Worm (Caenorhabditis elegans) whole organism, late embryonic: ENCODE results near the gene ZK550.2.

Experiments used
- F13H6.1 ChIP-seq: sonication (generic microtip); optimal IDR thresholded peaks from 2 replicates; lab custom pipeline; 2016; ENCODE audit warnings: missing genetic modification characterization, missing compliant biosample characterization
- T23F11.4 ChIP-seq: fragments of 200-800 bp; sonication (Bioruptor generic); optimal IDR thresholded peaks from 2 replicates; lab custom pipeline; 2018; ENCODE audit warnings: mild to moderate bottlenecking, missing genetic modification characterization, missing compliant biosample characterization
- Y22D7AL.16 ChIP-seq: sonication (generic microtip); optimal IDR thresholded peaks from 2 replicates; lab custom pipeline; 2016; ENCODE audit warnings: missing genetic modification characterization, missing compliant biosample characterization
- ahr-1 ChIP-seq: sonication (generic microtip); optimal IDR thresholded peaks from 2 replicates; lab custom pipeline; 2016; ENCODE audit warnings: missing genetic modification characterization, missing compliant biosample characterization
- ama-1 ChIP-seq: fragments of 150-350 bp; optimal IDR thresholded peaks from 2 replicates; lab custom pipeline; 2014
- ceh-24 ChIP-seq: sonication (generic microtip); optimal IDR thresholded peaks from 2 replicates; lab custom pipeline; 2016; ENCODE audit warnings: mild to moderate bottlenecking, missing genetic modification characterization, missing compliant biosample characterization
- ceh-30 ChIP-seq: fragments of 150-350 bp; optimal IDR thresholded peaks from 2 replicates; lab custom pipeline; 2014; ENCODE audit warnings: missing biosample characterization, missing genetic modification characterization
- ceh-9 ChIP-seq: sonication (generic microtip); optimal IDR thresholded peaks from 2 replicates; lab custom pipeline; 2016; ENCODE audit warnings: mild to moderate bottlenecking, missing genetic modification characterization, inconsistent platforms, missing compliant biosample characterization
- che-1 ChIP-seq: sonication (generic microtip); optimal IDR thresholded peaks from 2 replicates; lab custom pipeline; 2016; ENCODE audit warnings: mild to moderate bottlenecking, missing genetic modification characterization, missing compliant biosample characterization
- dmd-4 ChIP-seq: sonication (generic microtip); optimal IDR thresholded peaks from 2 replicates; lab custom pipeline; 2016; ENCODE audit warnings: borderline replicate concordance, missing genetic modification characterization, missing compliant biosample characterization
- elt-4 ChIP-seq: sonication (generic microtip); optimal IDR thresholded peaks from 2 replicates; lab custom pipeline; 2016; ENCODE audit warnings: missing genetic modification characterization, missing compliant biosample characterization
- ets-4 ChIP-seq: sonication (generic microtip); optimal IDR thresholded peaks from 2 replicates; lab custom pipeline; 2016; ENCODE audit warnings: missing genetic modification characterization, missing compliant biosample characterization
- fkh-6 ChIP-seq: sonication (generic microtip); optimal IDR thresholded peaks from 2 replicates; lab custom pipeline; 2016; ENCODE audit warnings: missing genetic modification characterization, missing compliant biosample characterization
- gmeb-2 ChIP-seq: sonication (generic microtip); optimal IDR thresholded peaks from 2 replicates; lab custom pipeline; 2016; ENCODE audit warnings: missing genetic modification characterization, inconsistent platforms, missing compliant biosample characterization
- hlh-15 ChIP-seq: sonication (generic microtip); optimal IDR thresholded peaks from 2 replicates; lab custom pipeline; 2016; ENCODE audit warnings: missing genetic modification characterization, missing compliant biosample characterization
- hlh-30 ChIP-seq: sonication (generic microtip); optimal IDR thresholded peaks from 2 replicates; lab custom pipeline; 2017; ENCODE audit warnings: antibody characterized with exemption, missing genetic modification characterization, missing compliant biosample characterization; ENCODE audit not compliant: insufficient read depth
- mec-3 ChIP-seq: sonication (generic microtip); optimal IDR thresholded peaks from 2 replicates; lab custom pipeline; 2016; ENCODE audit warnings: borderline replicate concordance, missing genetic modification characterization, missing compliant biosample characterization
- nhr-232 ChIP-seq: sonication (generic microtip); optimal IDR thresholded peaks from 2 replicates; lab custom pipeline; 2016; ENCODE audit warnings: missing genetic modification characterization, missing compliant biosample characterization
- npax-4 ChIP-seq: sonication (generic microtip); optimal IDR thresholded peaks from 2 replicates; lab custom pipeline; 2016; ENCODE audit warnings: missing genetic modification characterization, missing compliant biosample characterization
- pag-3 ChIP-seq: sonication (generic microtip); optimal IDR thresholded peaks from 2 replicates; lab custom pipeline; 2016; ENCODE audit warnings: missing compliant biosample characterization, missing genetic modification characterization, borderline replicate concordance
- pat-9 ChIP-seq: fragments of 200-800 bp; sonication (Bioruptor generic); optimal IDR thresholded peaks from 2 replicates; lab custom pipeline; 2018; ENCODE audit warnings: mild to moderate bottlenecking, missing genetic modification characterization, moderate library complexity, missing compliant biosample characterization
- pqm-1 ChIP-seq: sonication (generic microtip); optimal IDR thresholded peaks from 2 replicates; lab custom pipeline; 2016; ENCODE audit warnings: missing genetic modification characterization, missing compliant biosample characterization
- ref-2 ChIP-seq: sonication (generic microtip); optimal IDR thresholded peaks from 2 replicates; lab custom pipeline; 2016; ENCODE audit warnings: missing genetic modification characterization, missing compliant biosample characterization
- rnt-1 ChIP-seq: sonication (generic microtip); optimal IDR thresholded peaks from 2 replicates; lab custom pipeline; 2016; ENCODE audit warnings: missing genetic modification characterization, missing compliant biosample characterization
- sdc-2 ChIP-seq: sonication (generic microtip); optimal IDR thresholded peaks from 2 replicates; lab custom pipeline; 2016; ENCODE audit warnings: missing genotype, missing genetic modification characterization, missing compliant biosample characterization
- syd-9 ChIP-seq: sonication (generic microtip); optimal IDR thresholded peaks from 2 replicates; lab custom pipeline; 2016; ENCODE audit warnings: mild to moderate bottlenecking, missing genetic modification characterization, moderate library complexity, missing compliant biosample characterization
- unc-42 ChIP-seq: sonication (generic microtip); optimal IDR thresholded peaks from 2 replicates; lab custom pipeline; 2016; ENCODE audit warnings: missing genotype, missing genetic modification characterization, missing compliant biosample characterization
- unc-86 ChIP-seq: sonication (generic microtip); optimal IDR thresholded peaks from 2 replicates; lab custom pipeline; 2016; ENCODE audit warnings: missing genetic modification characterization, missing compliant biosample characterization
- ztf-16 ChIP-seq: sonication (generic microtip); optimal IDR thresholded peaks from 2 replicates; lab custom pipeline; 2017; ENCODE audit warnings: missing genetic modification characterization, missing compliant biosample characterization

Gene ZK550.2

DNA sequence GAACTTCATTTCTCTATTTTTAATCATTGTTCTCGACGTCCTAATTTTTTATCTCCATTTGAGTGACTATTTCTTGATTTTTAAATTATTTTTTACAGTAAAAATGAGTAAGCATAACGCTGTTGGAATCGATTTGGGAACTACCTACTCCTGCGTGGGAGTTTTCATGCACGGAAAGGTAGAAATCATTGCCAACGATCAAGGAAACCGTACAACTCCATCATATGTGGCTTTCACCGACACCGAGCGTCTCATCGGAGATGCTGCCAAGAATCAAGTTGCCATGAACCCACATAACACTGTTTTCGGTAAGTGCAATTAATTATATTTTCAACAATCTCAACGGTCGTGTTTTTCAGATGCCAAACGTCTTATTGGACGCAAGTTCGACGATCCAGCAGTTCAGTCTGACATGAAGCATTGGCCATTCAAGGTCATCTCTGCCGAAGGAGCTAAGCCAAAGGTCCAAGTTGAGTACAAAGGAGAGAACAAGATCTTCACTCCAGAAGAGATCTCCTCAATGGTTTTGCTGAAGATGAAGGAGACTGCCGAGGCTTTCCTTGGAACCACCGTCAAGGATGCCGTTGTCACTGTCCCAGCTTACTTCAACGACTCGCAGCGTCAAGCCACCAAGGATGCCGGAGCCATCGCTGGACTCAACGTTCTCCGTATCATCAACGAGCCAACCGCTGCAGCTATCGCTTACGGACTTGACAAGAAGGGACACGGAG is 33.6 kb downstream of the ZK550.2 start, which contains the start of gene hsp-1:
TSS of gene hsp-1 (plus strand) at position 99 of the 731 bp plus-strand sequence.
- TF ChIP-seq nhr-232 (tag; lab: Kevin White, UChicago) = no peak
- TF ChIP-seq ceh-30 (tag; lab: Kevin White, UChicago) = no peak

ce11 chrIV:17279592-17280440 is 34.4 kb downstream of the ZK550.2 start:
- TF ChIP-seq rnt-1 (no peak), gmeb-2 (tag; lab: Kevin White, UChicago) (no peak), hlh-30 (tag; lab: Kevin White, UChicago) (no peak), syd-9 (tag; lab: Kevin White, UChicago) (no peak)

- no peak for TF ChIP-seq hlh-15 (tag; lab: Kevin White, UChicago)
- TF ChIP-seq ama-1 = no peak
- no peak for TF ChIP-seq ztf-16
- TF ChIP-seq F13H6.1 (tag; lab: Kevin White, UChicago) = no peak
These were observed 35.1 kb downstream of the ZK550.2 start for ce11 chrIV:17280441-17280939.

DNA sequence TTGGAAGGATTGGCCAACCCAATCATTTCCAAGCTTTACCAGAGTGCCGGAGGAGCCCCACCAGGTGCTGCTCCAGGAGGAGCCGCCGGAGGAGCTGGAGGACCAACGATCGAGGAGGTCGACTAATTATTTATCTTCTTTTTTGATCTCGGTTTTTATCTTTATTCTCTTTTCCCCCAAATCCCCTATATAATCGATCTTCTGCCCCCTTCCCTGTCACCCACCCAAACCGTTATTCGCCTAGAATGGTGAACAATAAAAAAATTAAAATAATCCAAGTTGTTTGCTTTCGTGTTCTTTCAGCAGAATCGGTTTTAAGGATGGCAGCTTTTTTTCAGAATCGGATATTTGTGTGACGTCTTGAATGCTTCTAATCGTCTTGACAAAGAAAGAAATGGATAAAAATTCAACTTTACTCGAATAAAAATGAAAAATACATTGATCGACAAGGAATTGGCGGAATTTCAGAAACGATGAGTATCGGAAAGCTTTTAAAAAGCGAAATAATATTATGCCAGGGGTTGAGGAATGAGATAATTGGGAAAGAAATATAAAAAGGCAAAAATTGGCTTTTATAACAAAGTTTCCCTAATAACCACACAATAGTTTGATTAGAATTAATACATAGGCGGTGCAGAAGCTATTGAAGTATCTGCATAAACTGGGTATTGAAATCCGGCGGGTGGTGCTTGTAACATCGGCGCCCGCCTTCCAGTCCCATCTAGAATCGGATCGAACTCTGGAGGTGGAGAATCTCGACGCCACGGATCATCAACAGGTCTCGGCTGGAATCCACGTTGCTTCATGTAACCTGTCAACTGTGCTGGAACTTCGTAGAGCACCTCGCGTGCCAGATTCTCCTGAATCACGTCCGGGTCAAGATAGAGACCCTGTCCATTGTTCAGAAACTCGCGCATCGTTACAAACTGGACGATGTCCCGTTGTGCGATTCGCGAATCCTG is 36.0 kb downstream of the ZK550.2 start:
- no peak for TF ChIP-seq ets-4 (tag; lab: Kevin White, UChicago)
- no peak for TF ChIP-seq hlh-15 (tag; lab: Kevin White, UChicago)
- TF ChIP-seq fkh-6 (tag; lab: Kevin White, UChicago) = no peak
- no peak for TF ChIP-seq che-1
- TF ChIP-seq ceh-9 = no peak
- TF ChIP-seq pat-9 = no peak
- no peak for TF ChIP-seq npax-4 (tag; lab: Kevin White, UChicago)
- no peak for TF ChIP-seq ref-2
- TF ChIP-seq Y22D7AL.16 = no peak
- TF ChIP-seq gmeb-2 (tag; lab: Kevin White, UChicago) = no peak
- TF ChIP-seq unc-42 = no peak
- TF ChIP-seq rnt-1 = no peak
- TF ChIP-seq sdc-2 (tag; lab: Kevin White, UChicago) = no peak
- no peak for TF ChIP-seq dmd-4 (tag; lab: Kevin White, UChicago)
- TF ChIP-seq unc-86 (tag; lab: Kevin White, UChicago) = no peak

DNA sequence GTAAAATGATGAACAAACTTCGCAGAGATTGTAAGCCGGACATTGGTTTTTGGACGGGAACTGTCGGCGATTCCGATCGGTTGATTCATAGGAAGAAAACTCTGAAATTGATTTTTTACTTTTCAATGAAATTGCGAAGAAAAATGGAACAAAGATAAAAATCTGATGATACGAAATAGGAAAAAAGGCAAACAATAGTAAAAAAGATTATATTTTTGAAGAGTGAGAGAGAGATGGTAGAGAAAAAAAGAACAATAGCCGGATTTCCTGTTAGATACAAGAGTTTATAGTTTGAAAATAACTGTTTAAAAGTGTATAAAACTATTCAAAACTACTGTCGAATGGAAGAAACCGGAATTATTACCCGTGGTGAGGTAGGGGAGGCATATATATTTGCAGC is 38.7 kb downstream of the ZK550.2 start, which contains the start of gene nra-1:
TSS of gene nra-1 (minus strand) at position 101 of the 400 bp plus-strand sequence.
- TF ChIP-seq mec-3 (tag; lab: Kevin White, UChicago) (no peak), T23F11.4 (no peak), sdc-2 (tag; lab: Kevin White, UChicago) (no peak), ceh-30 (tag; lab: Kevin White, UChicago) (no peak), pqm-1 (no peak), elt-4 (no peak), dmd-4 (tag; lab: Kevin White, UChicago) (no peak), ahr-1 (no peak), pag-3 (no peak), ets-4 (tag; lab: Kevin White, UChicago) (no peak), ceh-24 (tag; lab: Kevin White, UChicago) (no peak)
